Fruit fly (Drosophila melanogaster) whole organism, embryonic: ENCODE results near the gene Hsp83.

Experiments used
- Abd-B ChIP-seq: fragments of 200-800 bp; sonication (Bioruptor generic); optimal IDR thresholded peaks from 2 replicates; lab custom pipeline; 2018; ENCODE audit warnings: missing biosample characterization, mild to moderate bottlenecking, missing genetic modification characterization, moderate library complexity
- Bgb ChIP-seq: fragments of 200-800 bp; sonication (Bioruptor generic); IDR thresholded peaks from 2 replicates; pipeline ENCODE4 v1.3.6; 2022; ENCODE audit warnings: missing biosample characterization, missing genetic modification characterization; ENCODE audit not compliant: partially characterized antibody
- CG10321 ChIP-seq: fragments of 200-800 bp; sonication (Bioruptor generic); IDR thresholded peaks from 2 replicates; pipeline ENCODE4 v1.3.6; 2022; ENCODE audit warnings: missing biosample characterization, missing genetic modification characterization
- CG10543 ChIP-seq: fragments of 200-800 bp; sonication (Bioruptor generic); optimal IDR thresholded peaks from 3 replicates; lab custom pipeline; 2017; ENCODE audit warnings: missing biosample characterization, mild to moderate bottlenecking, missing genetic modification characterization, moderate library complexity
- CG10565 ChIP-seq: fragments of 200-800 bp; sonication (Bioruptor generic); optimal IDR thresholded peaks from 3 replicates; lab custom pipeline; 2016; ENCODE audit warnings: missing biosample characterization, mild to moderate bottlenecking, missing genetic modification characterization
- CG11398 ChIP-seq: fragments of 200-800 bp; sonication (Bioruptor generic); optimal IDR thresholded peaks from 2 replicates; lab custom pipeline; 2016; ENCODE audit warnings: missing biosample characterization, missing genetic modification characterization
- CG11504 ChIP-seq: fragments of 200-800 bp; sonication (Bioruptor generic); optimal IDR thresholded peaks from 3 replicates; lab custom pipeline; 2019; ENCODE audit warnings: missing biosample characterization, mild to moderate bottlenecking, missing genetic modification characterization, moderate library complexity
- CG12236 ChIP-seq: fragments of 200-800 bp; sonication (Bioruptor generic); optimal IDR thresholded peaks from 2 replicates; lab custom pipeline; 2016; ENCODE audit warnings: missing biosample characterization, missing genetic modification characterization
- CG12299 ChIP-seq: fragments of 200-800 bp; sonication (Bioruptor generic); optimal IDR thresholded peaks from 2 replicates; lab custom pipeline; 2018; ENCODE audit warnings: missing biosample characterization, mild to moderate bottlenecking, missing genetic modification characterization
- CG12942 ChIP-seq: fragments of 200-800 bp; sonication (Bioruptor generic); optimal IDR thresholded peaks from 3 replicates; lab custom pipeline; 2016; ENCODE audit warnings: missing biosample characterization, missing genetic modification characterization
- CG15601 ChIP-seq: fragments of 200-800 bp; sonication (Bioruptor generic); optimal IDR thresholded peaks from 3 replicates; lab custom pipeline; 2019; ENCODE audit warnings: missing biosample characterization, mild to moderate bottlenecking, missing genetic modification characterization, moderate library complexity
- CG17612 ChIP-seq: fragments of 200-800 bp; sonication (Bioruptor generic); IDR thresholded peaks from 2 replicates; pipeline ENCODE4 v1.3.6; 2022; ENCODE audit warnings: missing biosample characterization, missing genetic modification characterization
- CG1832 ChIP-seq: fragments of 200-800 bp; sonication (Bioruptor generic); optimal IDR thresholded peaks from 2 replicates; lab custom pipeline; 2017; ENCODE audit warnings: missing biosample characterization, mild to moderate bottlenecking, missing genetic modification characterization, inconsistent platforms
- CG18764 ChIP-seq: fragments of 200-800 bp; sonication (Bioruptor generic); optimal IDR thresholded peaks from 3 replicates; lab custom pipeline; 2016; ENCODE audit warnings: missing biosample characterization, missing genetic modification characterization
- CG2712 ChIP-seq: fragments of 200-800 bp; optimal IDR thresholded peaks from 3 replicates; lab custom pipeline; 2019; ENCODE audit warnings: missing biosample characterization, mild to moderate bottlenecking, missing genetic modification characterization, moderate library complexity
- CG4730 ChIP-seq: fragments of 200-800 bp; sonication (Bioruptor generic); IDR thresholded peaks from 2 replicates; pipeline ENCODE4 v1.3.6; 2022; ENCODE audit warnings: missing biosample characterization, missing genetic modification characterization
- CG5180 ChIP-seq: fragments of 200-800 bp; sonication (Bioruptor generic); optimal IDR thresholded peaks from 3 replicates; lab custom pipeline; 2017; ENCODE audit warnings: missing biosample characterization, missing genetic modification characterization, mild to moderate bottlenecking, moderate library complexity, missing genetic modification reagents
- CG5953 ChIP-seq: fragments of 200-800 bp; sonication (Bioruptor generic); IDR thresholded peaks from 2 replicates; pipeline ENCODE4 v1.3.6; 2022; ENCODE audit warnings: missing biosample characterization, missing genetic modification characterization
- CG6272 ChIP-seq: fragments of 200-800 bp; sonication (Bioruptor generic); IDR thresholded peaks from 2 replicates; pipeline ENCODE4 v1.3.6; 2022; ENCODE audit warnings: missing biosample characterization, missing genetic modification characterization
- CG8281 ChIP-seq: fragments of 200-800 bp; sonication (Bioruptor generic); optimal IDR thresholded peaks from 2 replicates; lab custom pipeline; 2018; ENCODE audit warnings: missing biosample characterization, mild to moderate bottlenecking, missing genetic modification characterization, moderate library complexity
- Dip2 ChIP-seq: fragments of 200-800 bp; sonication (Bioruptor generic); IDR thresholded peaks from 2 replicates; pipeline ENCODE4 v1.3.6; 2022; ENCODE audit warnings: missing biosample characterization, missing genetic modification characterization
- Dref ChIP-seq: fragments of 200-800 bp; sonication (Bioruptor generic); IDR thresholded peaks from 2 replicates; pipeline ENCODE4 v1.3.6; 2022; ENCODE audit warnings: missing biosample characterization, missing genetic modification characterization
- Ets97D ChIP-seq: fragments of 200-800 bp; sonication (Bioruptor generic); optimal IDR thresholded peaks from 3 replicates; lab custom pipeline; 2016; ENCODE audit warnings: missing biosample characterization, missing genetic modification characterization
- Gug ChIP-seq: fragments of 200-800 bp; sonication (Bioruptor generic); IDR thresholded peaks from 4 replicates; pipeline ENCODE4 v1.3.6; 2022; ENCODE audit warnings: missing biosample characterization, missing genetic modification characterization
- H15 ChIP-seq: fragments of 200-800 bp; sonication (Bioruptor generic); IDR thresholded peaks from 3 replicates; pipeline ENCODE4 v1.3.6; 2022; ENCODE audit warnings: missing biosample characterization, missing genetic modification characterization
- Lim3 ChIP-seq: fragments of 200-800 bp; sonication (Bioruptor generic); IDR thresholded peaks from 2 replicates; pipeline ENCODE4 v1.3.6; 2022; ENCODE audit warnings: missing biosample characterization, missing genetic modification characterization
- MTF-1 ChIP-seq: fragments of 200-800 bp; sonication (Bioruptor generic); optimal IDR thresholded peaks from 2 replicates; lab custom pipeline; 2018; ENCODE audit warnings: missing biosample characterization, mild to moderate bottlenecking, missing genetic modification characterization, borderline replicate concordance
- NFAT ChIP-seq: fragments of 200-800 bp; sonication (Bioruptor generic); IDR thresholded peaks from 2 replicates; pipeline ENCODE4 v1.3.6; 2022; ENCODE audit warnings: missing biosample characterization, missing genetic modification characterization
- Trl ChIP-seq, 3 experiments: fragments of >200 bp in 2 of 3; fragments of 200-800 bp in 1 of 3; sonication (Bioruptor generic) in 1 of 3; optimal IDR thresholded peaks; 2 replicates in 1 of 3; 3 replicates in 2 of 3; lab custom pipeline; 2016 to 2017; ENCODE audit warnings: missing biosample characterization in 1 of 3, missing genetic modification characterization in 1 of 3
- ap ChIP-seq: fragments of 200-800 bp; sonication (Bioruptor generic); IDR thresholded peaks from 2 replicates; pipeline ENCODE4 v1.3.6; 2022; ENCODE audit warnings: missing biosample characterization, missing genetic modification characterization
- dimm ChIP-seq: fragments of 200-800 bp; sonication (Bioruptor generic); IDR thresholded peaks from 2 replicates; pipeline ENCODE4 v1.3.6; 2022; ENCODE audit warnings: missing biosample characterization, missing genetic modification characterization
- dmrt11E ChIP-seq: fragments of 200-800 bp; sonication (Bioruptor generic); optimal IDR thresholded peaks from 3 replicates; lab custom pipeline; 2018; ENCODE audit warnings: missing biosample characterization, mild to moderate bottlenecking, missing genetic modification characterization, moderate library complexity
- ewg ChIP-seq: fragments of 200-800 bp; sonication (Bioruptor generic); optimal IDR thresholded peaks from 3 replicates; lab custom pipeline; 2017; ENCODE audit warnings: mild to moderate bottlenecking, missing biosample characterization, missing genetic modification reagents, missing genetic modification characterization
- fu2 ChIP-seq: fragments of 200-800 bp; sonication (Bioruptor generic); optimal IDR thresholded peaks from 2 replicates; lab custom pipeline; 2016; ENCODE audit warnings: missing biosample characterization, missing genetic modification characterization
- grau ChIP-seq: fragments of 200-800 bp; optimal IDR thresholded peaks from 3 replicates; lab custom pipeline; 2019; ENCODE audit warnings: missing biosample characterization, mild to moderate bottlenecking, missing genetic modification characterization, moderate library complexity
- gt ChIP-seq: fragments of 200-800 bp; sonication (Bioruptor generic); IDR thresholded peaks from 2 replicates; pipeline ENCODE4 v1.3.6; 2022; ENCODE audit warnings: missing biosample characterization, missing genetic modification characterization
- hb ChIP-seq: fragments of 200-800 bp; sonication (Bioruptor generic); IDR thresholded peaks from 3 replicates; pipeline ENCODE4 v1.3.6; 2022; ENCODE audit warnings: missing biosample characterization, missing genetic modification characterization; ENCODE audit not compliant: partially characterized antibody
- hkb ChIP-seq, 2 experiments: fragments of 200-800 bp in 1 of 2; fragments of >200 bp in 1 of 2; sonication (Bioruptor generic) in 1 of 2; IDR thresholded peaks in 1 of 2; optimal IDR thresholded peaks in 1 of 2; 2 replicates each; pipeline versions ENCODE4 v1.3.6 to Lab custom; 2017 to 2022; ENCODE audit warnings: missing biosample characterization in 1 of 2, missing genetic modification characterization in 1 of 2
- kni ChIP-seq: fragments of 200-800 bp; sonication (Bioruptor generic); optimal IDR thresholded peaks from 3 replicates; lab custom pipeline; 2017; ENCODE audit warnings: mild to moderate bottlenecking, missing biosample characterization, missing genetic modification reagents, missing genetic modification characterization
- pnt ChIP-seq: fragments of 200-800 bp; sonication (Bioruptor generic); optimal IDR thresholded peaks from 3 replicates; lab custom pipeline; 2016; ENCODE audit warnings: missing biosample characterization, missing genetic modification characterization
- sc ChIP-seq, 3 experiments: fragments of >200 bp in 2 of 3; fragments of 200-800 bp in 1 of 3; sonication (Bioruptor generic) in 1 of 3; optimal IDR thresholded peaks; 2 replicates in 2 of 3; 3 replicates in 1 of 3; lab custom pipeline; 2017; ENCODE audit warnings: mild to moderate bottlenecking in 1 of 3, missing biosample characterization in 1 of 3, missing genetic modification characterization in 1 of 3, missing genetic modification reagents in 1 of 3
- sens ChIP-seq: fragments of 200-800 bp; sonication (Bioruptor generic); peaks from one replicate; lab custom pipeline; 2016; ENCODE audit warnings: missing biosample characterization, missing genetic modification characterization
- sna ChIP-seq: fragments of 200-800 bp; sonication (Bioruptor generic); IDR thresholded peaks from 2 replicates; pipeline ENCODE4 v1.3.6; 2022; ENCODE audit warnings: missing biosample characterization, missing genetic modification characterization; ENCODE audit not compliant: partially characterized antibody
- so ChIP-seq: fragments of 200-800 bp; sonication (Bioruptor generic); IDR thresholded peaks from 3 replicates; pipeline ENCODE4 v1.3.6; 2022; ENCODE audit warnings: missing biosample characterization, missing genetic modification characterization
- ssp ChIP-seq: fragments of 200-800 bp; sonication (Bioruptor generic); IDR thresholded peaks from 2 replicates; pipeline ENCODE4 v1.3.6; 2022; ENCODE audit warnings: missing biosample characterization, missing genetic modification characterization
- tup ChIP-seq: fragments of 200-800 bp; sonication (Bioruptor generic); optimal IDR thresholded peaks from 2 replicates; lab custom pipeline; 2016; ENCODE audit warnings: missing biosample characterization, mild to moderate bottlenecking, missing genetic modification characterization, moderate library complexity
- z ChIP-seq: fragments of 200-800 bp; sonication (Bioruptor generic); IDR thresholded peaks from 3 replicates; pipeline ENCODE4 v1.3.6; 2022; ENCODE audit warnings: missing biosample characterization, missing genetic modification characterization

Hsp83 gene

DNA sequence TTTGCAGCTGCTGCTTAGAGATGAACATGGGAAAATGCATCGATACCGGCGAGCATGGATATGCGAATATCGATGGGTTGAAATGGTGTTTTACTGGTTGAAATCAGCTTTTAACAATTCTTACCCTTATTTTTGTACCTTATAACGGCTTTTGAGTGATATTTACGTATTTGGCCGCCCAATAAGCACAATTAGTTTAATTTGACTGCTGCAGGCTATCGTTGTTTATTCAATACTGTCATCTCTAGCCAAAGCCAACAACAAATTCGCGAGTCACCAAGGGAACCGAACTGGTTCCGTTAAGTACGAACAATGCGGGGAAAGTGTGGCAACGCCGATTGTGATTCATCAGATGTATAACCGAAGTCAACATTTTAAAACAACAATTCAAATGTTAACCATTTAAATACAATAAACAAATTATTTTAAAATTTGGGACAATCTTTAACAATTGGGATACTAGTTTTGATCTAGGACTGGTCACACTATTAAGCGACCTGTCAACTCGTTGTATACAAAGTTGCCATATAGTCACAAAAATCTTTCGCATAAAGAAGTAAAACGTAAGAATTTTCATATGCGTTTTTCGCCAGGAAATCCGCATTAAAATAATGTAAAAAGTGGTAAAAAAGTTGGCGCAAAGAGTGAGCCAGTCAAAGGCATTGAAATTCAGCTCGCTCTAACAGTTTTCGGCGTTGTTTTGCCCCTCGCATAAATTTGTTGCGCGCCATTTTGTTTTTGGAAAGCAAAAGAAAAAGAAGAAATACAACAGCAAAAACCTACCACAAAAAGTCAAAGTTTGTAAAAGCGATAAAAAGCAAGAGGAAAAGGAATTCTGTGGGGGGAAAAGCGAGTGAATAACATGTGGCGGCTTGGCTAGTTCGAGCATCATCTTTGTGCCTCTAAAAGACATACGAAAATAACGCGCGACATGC, 44.4 kb upstream of the Hsp83 start, which contains the start of the genes Usp5 and BtbVII (continued):
- TF ChIP-seq grau (tag; lab: Kevin White, UChicago): peak; percentile 59
- no peak for TF ChIP-seq CG10321
- peak; percentile 77 for TF ChIP-seq hkb (optimal IDR thresholded peaks at IDR 0.05; lab: Kevin White, UChicago)
- peak; percentile 50 for TF ChIP-seq hkb (GFP tag; IDR thresholded peaks at IDR 0.05; lab: Robert Waterston, UW)
- TF ChIP-seq tup: peak; percentile 49
- 0 out of 3 replicates have a peak, but pooled peaks have one; percentile 13 for TF ChIP-seq H15 (GFP tag; lab: Robert Waterston, UW)
- peak; percentile 55 for TF ChIP-seq dmrt11E (tag; lab: Kevin White, UChicago)
- no peak for TF ChIP-seq z (GFP tag; lab: Robert Waterston, UW)
- no peak for TF ChIP-seq Lim3 (GFP tag; lab: Robert Waterston, UW)
- TF ChIP-seq CG17612: no peak
- TF ChIP-seq CG10543 (GFP tag; lab: Kevin White, UChicago): peak; percentile 49
- TF ChIP-seq CG8281 (tag; lab: Kevin White, UChicago): no peak
- TF ChIP-seq Ets97D: peak; percentile 78
- no peak for TF ChIP-seq CG5953 (GFP tag; lab: Robert Waterston, UW)
- TF ChIP-seq CG12942 (GFP tag; lab: Kevin White, UChicago): peak; percentile 50
- no peak for TF ChIP-seq MTF-1
- peak; percentile 4 for TF ChIP-seq CG12299 (tag; lab: Kevin White, UChicago)
- peak; percentile 46 for TF ChIP-seq CG2712 (tag; lab: Kevin White, UChicago)
- 0 out of 3 replicates have a peak, but pooled peaks have one; percentile 7 for TF ChIP-seq so (GFP tag; lab: Robert Waterston, UW)
- peak; percentile 54 for TF ChIP-seq CG15601 (tag; lab: Kevin White, UChicago)
- TF ChIP-seq ap (GFP tag; lab: Robert Waterston, UW): no peak
- peak; percentile 65; the same call in 2 of the 4 replicates for TF ChIP-seq Gug (GFP tag; lab: Robert Waterston, UW)
- peak; percentile 29 for TF ChIP-seq CG11398 (GFP tag; lab: Kevin White, UChicago)
- TF ChIP-seq Dref: peak; percentile 37; the same call in 1 of the 2 replicates
- TF ChIP-seq gt (GFP tag; lab: Robert Waterston, UW): no peak
- TF ChIP-seq ssp (GFP tag; lab: Robert Waterston, UW): peak; percentile 54
- no peak for TF ChIP-seq Trl (optimal IDR thresholded peaks at IDR 0.05; lab: Kevin White, UChicago)
- TF ChIP-seq Trl (GFP tag; optimal IDR thresholded peaks at IDR 0.05; lab: Kevin White, UChicago): peak; percentile 67
- TF ChIP-seq CG6272: peak; percentile 42; the same call in 1 of the 2 replicates
- TF ChIP-seq fu2: peak; percentile 28
- TF ChIP-seq pnt (GFP tag; lab: Kevin White, UChicago): peak; percentile 55
- TF ChIP-seq NFAT (GFP tag; lab: Robert Waterston, UW): peak; percentile 67
- TF ChIP-seq CG4730: no peak
- no peak for TF ChIP-seq dimm (GFP tag; lab: Robert Waterston, UW)
- TF ChIP-seq CG18764 (GFP tag; lab: Kevin White, UChicago): peak; percentile 20
- no peak for TF ChIP-seq Dip2 (GFP tag; lab: Robert Waterston, UW)
- peak; percentile 91 for TF ChIP-seq Bgb (GFP tag; lab: Robert Waterston, UW)
- TF ChIP-seq Abd-B (GFP tag; lab: Kevin White, UChicago): no peak
- TF ChIP-seq ewg (GFP tag; lab: Kevin White, UChicago): peak; percentile 46
- peak; percentile 96 for TF ChIP-seq sens (GFP tag; lab: Kevin White, UChicago)
- TF ChIP-seq CG11504 (tag; lab: Kevin White, UChicago): no peak
- no peak for TF ChIP-seq CG1832 (GFP tag; lab: Kevin White, UChicago)
- TF ChIP-seq sna: peak; percentile 99
- no peak for TF ChIP-seq CG12236
- TF ChIP-seq CG10565 (GFP tag; lab: Kevin White, UChicago): no peak
- peak; percentile 91 for TF ChIP-seq hb (GFP tag; lab: Robert Waterston, UW)
- TF ChIP-seq sc (optimal IDR thresholded peaks at IDR 0.05; lab: Kevin White, UChicago): no peak
- no peak for TF ChIP-seq sc (GFP tag; optimal IDR thresholded peaks at IDR 0.05; lab: Kevin White, UChicago)
- TF ChIP-seq kni (GFP tag; lab: Kevin White, UChicago): peak; percentile 12
- TF ChIP-seq CG5180 (GFP tag; lab: Kevin White, UChicago): peak; percentile 24
